Worm (Caenorhabditis elegans): Measurements from ENCODE around the gene C42D8.1.

C42D8.1 gene

DNA sequence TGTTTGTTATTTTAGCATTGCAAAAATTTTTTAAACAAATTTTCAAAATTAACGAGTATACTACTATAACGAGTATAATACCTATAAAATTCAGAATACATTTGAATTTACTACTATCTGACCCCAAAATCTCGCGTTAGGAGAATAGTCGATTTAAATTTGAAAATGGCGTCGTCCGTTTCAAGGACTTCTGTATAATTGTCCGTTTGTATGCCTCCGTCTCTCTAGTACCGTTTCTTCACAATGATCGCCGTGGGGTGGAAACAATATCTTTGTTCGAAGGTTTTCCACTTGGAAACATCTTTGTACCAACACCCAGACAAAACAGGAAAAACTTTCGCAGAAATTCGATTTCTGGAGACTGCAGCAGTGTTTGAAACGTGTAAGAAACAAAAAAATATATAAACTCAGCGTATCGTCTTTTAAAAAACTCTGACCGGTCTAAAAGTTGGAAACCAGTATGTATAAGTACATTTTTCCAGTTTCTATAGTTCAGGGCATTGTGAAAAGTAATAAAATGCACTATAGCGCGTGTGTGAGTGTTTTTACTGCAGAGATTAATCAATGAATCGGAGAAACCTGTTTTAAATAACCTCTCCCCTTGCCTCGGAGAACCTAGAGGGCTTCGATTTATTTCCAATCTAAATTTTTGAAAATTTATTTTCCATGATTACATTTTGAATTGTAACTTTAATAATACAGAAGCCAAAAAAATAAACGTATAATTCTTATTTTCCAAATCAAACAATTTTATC, 28.6 kb downstream of the C42D8.1 start:
- TF ChIP-seq C34F6.9 (tag; optimal IDR thresholded peaks at IDR 0.05) (no peak), elt-3 (tag; optimal IDR thresholded peaks at IDR 0.05) (no peak), nhr-129 (tag; optimal IDR thresholded peaks at IDR 0.05) (peak; percentile 5), sma-3 (GFP tag; optimal IDR thresholded peaks at IDR 0.05) (no peak), nhr-25 (tag; optimal IDR thresholded peaks at IDR 0.05) (peak; percentile 27), ceh-16 (tag; optimal IDR thresholded peaks at IDR 0.05) (peak; percentile 49), sma-9 (GFP tag; optimal IDR thresholded peaks at IDR 0.05) (peak; percentile 42), sma-9 (tag; optimal IDR thresholded peaks at IDR 0.05) (no peak), unc-55 (GFP tag; optimal IDR thresholded peaks at IDR 0.05) (no peak), gmeb-1 (tag; optimal IDR thresholded peaks at IDR 0.05) (no peak)

ce11 chrX:5140177-5140576, 30.9 kb downstream of the C42D8.1 start:
- TF ChIP-seq C34F6.9 (tag; optimal IDR thresholded peaks at IDR 0.05) = peak; percentile 31
- no peak for TF ChIP-seq ztf-4 (tag; optimal IDR thresholded peaks at IDR 0.05)
- TF ChIP-seq Y55F3AM.14 (GFP tag; optimal IDR thresholded peaks at IDR 0.05) = peak; percentile 19
- TF ChIP-seq aly-2 (tag; optimal IDR thresholded peaks at IDR 0.05) = no peak
- TF ChIP-seq sma-9 (GFP tag; optimal IDR thresholded peaks at IDR 0.05) = peak; percentile 41
- TF ChIP-seq sma-9 (tag; optimal IDR thresholded peaks at IDR 0.05) = no peak
- TF ChIP-seq nhr-237 (tag; optimal IDR thresholded peaks at IDR 0.05) = no peak
- no peak for TF ChIP-seq nhr-21 (tag; optimal IDR thresholded peaks at IDR 0.05)
- peak; percentile 21 for TF ChIP-seq unc-55 (GFP tag; optimal IDR thresholded peaks at IDR 0.05)

ce11 chrX:5142403-5142802, 33.1 kb downstream of the C42D8.1 start:
- TF ChIP-seq sma-9 (GFP tag; optimal IDR thresholded peaks at IDR 0.05) (no peak), sma-9 (tag; optimal IDR thresholded peaks at IDR 0.05) (no peak), Y55F3AM.14 (GFP tag; optimal IDR thresholded peaks at IDR 0.05) (no peak), lin-11 (tag; optimal IDR thresholded peaks at IDR 0.05) (no peak), F13H6.1 (tag; optimal IDR thresholded peaks at IDR 0.05) (peak; percentile 69), unc-62 (GFP tag; optimal IDR thresholded peaks at IDR 0.05) (no peak), nhr-77 (tag; optimal IDR thresholded peaks at IDR 0.05) (no peak)

- TF ChIP-seq lin-11 (tag; optimal IDR thresholded peaks at IDR 0.05) (no peak), lsy-2 (tag; optimal IDR thresholded peaks at IDR 0.05) (no peak), ztf-1 (GFP tag; conservative IDR thresholded peaks at IDR 0.05) (no peak), ztf-11 (tag; optimal IDR thresholded peaks at IDR 0.05) (no peak), fos-1 (tag; optimal IDR thresholded peaks at IDR 0.05) (no peak), unc-39 (tag; optimal IDR thresholded peaks at IDR 0.05) (no peak), nhr-77 (tag; optimal IDR thresholded peaks at IDR 0.05) (no peak), nhr-10 (tag; optimal IDR thresholded peaks at IDR 0.05) (no peak), gmeb-1 (tag; optimal IDR thresholded peaks at IDR 0.05) (no peak)
Measured at ce11 chrX:5147918-5148317, 38.6 kb downstream of the C42D8.1 start, which contains the start of gene C31H2.14. Gene C31H2.14 (plus strand): TSS chrX:5148218.

- TF ChIP-seq sma-3 (GFP tag; optimal IDR thresholded peaks at IDR 0.05) (no peak), aly-2 (tag; optimal IDR thresholded peaks at IDR 0.05) (no peak), nhr-23 (tag; optimal IDR thresholded peaks at IDR 0.05) (no peak), F13H6.1 (tag; optimal IDR thresholded peaks at IDR 0.05) (no peak), gmeb-1 (tag; optimal IDR thresholded peaks at IDR 0.05) (no peak), blmp-1 (tag; optimal IDR thresholded peaks at IDR 0.05; ENCODE audit: insufficient read depth) (peak; percentile 73), lin-11 (tag; optimal IDR thresholded peaks at IDR 0.05) (no peak), nhr-21 (tag; optimal IDR thresholded peaks at IDR 0.05) (peak; percentile 27), zag-1 (tag; optimal IDR thresholded peaks at IDR 0.05) (no peak), mab-5 (tag; optimal IDR thresholded peaks at IDR 0.05) (no peak), nhr-10 (tag; optimal IDR thresholded peaks at IDR 0.05) (no peak), nhr-11 (tag; optimal IDR thresholded peaks at IDR 0.05) (no peak), lin-39 (tag; optimal IDR thresholded peaks at IDR 0.05) (no peak)
Measured at ce11 chrX:5150389-5150788, 41.1 kb downstream of the C42D8.1 start, which contains the start of gene dpy-8. Gene dpy-8 (minus strand): TSS chrX:5150476.

DNA sequence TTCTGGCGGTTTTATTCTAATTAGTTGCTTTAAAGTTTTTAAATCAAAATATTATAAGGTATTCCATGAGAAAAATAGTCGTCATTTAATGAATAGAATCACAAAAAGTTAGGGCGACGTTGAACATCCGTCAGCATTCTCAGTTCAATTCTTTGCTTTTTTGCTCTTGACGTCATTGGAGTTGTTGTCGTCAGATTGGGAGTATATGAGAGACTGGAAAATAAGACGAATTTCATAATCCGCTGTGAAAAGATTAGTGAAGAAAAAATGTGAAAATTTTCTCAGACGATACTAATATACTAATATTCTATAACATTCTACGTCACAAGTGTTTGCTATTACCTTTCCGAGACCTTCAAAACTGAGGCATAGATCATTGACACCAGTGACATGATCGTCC, 42.1 kb downstream of the C42D8.1 start:
- TF ChIP-seq unc-55 (GFP tag; optimal IDR thresholded peaks at IDR 0.05) = peak; percentile 42
- no peak for TF ChIP-seq ceh-82 (tag; optimal IDR thresholded peaks at IDR 0.05)
- TF ChIP-seq gmeb-1 (tag; optimal IDR thresholded peaks at IDR 0.05) = no peak
- no peak for TF ChIP-seq snpc-4 (tag; optimal IDR thresholded peaks at IDR 0.05)
- TF ChIP-seq sem-4 (tag; optimal IDR thresholded peaks at IDR 0.05) = no peak
- no peak for TF ChIP-seq zag-1 (tag; optimal IDR thresholded peaks at IDR 0.05)
- peak in 1 of 2 experiments; percentile 19 for TF ChIP-seq lsy-2 (tag; optimal IDR thresholded peaks at IDR 0.05)
- no peak for TF ChIP-seq ceh-16 (tag; optimal IDR thresholded peaks at IDR 0.05)
- TF ChIP-seq nhr-23 (tag; optimal IDR thresholded peaks at IDR 0.05) = no peak
- TF ChIP-seq egl-27 (tag; optimal IDR thresholded peaks at IDR 0.05) = no peak
- no peak for TF ChIP-seq R02D3.7 (tag; optimal IDR thresholded peaks at IDR 0.05)
- TF ChIP-seq nhr-21 (tag; optimal IDR thresholded peaks at IDR 0.05) = peak; percentile 5
